Worm (Caenorhabditis elegans) whole organism, L4/young adult: ENCODE results near the gene osm-8.

Experiments
- W03F9.2 ChIP-seq: fragments of 150-350 bp; optimal IDR thresholded peaks from 2 replicates; lab custom pipeline; 2014; ENCODE audit warnings: missing biosample characterization, missing genetic modification characterization
- him-1 ChIP-seq: sonication (generic microtip); optimal IDR thresholded peaks from 2 replicates; lab custom pipeline; 2016; ENCODE audit warnings: missing genotype, missing genetic modification reagents, missing genetic modification characterization, missing compliant biosample characterization

- TF ChIP-seq W03F9.2 (tag; lab: Kevin White, UChicago) (no peak), him-1 (tag; lab: Kevin White, UChicago) (no peak)
Observed at ce11 chrII:7631171-7631570, 26.0 kb upstream of the osm-8 start.
